Worm (Caenorhabditis elegans): Measurements from ENCODE around the gene hpo-34.

The hpo-34 gene

ce11 chrX:11477748-11478147 lies 41.1 kb downstream of the hpo-34 start (continued):
- TF ChIP-seq lin-13 (GFP tag; optimal IDR thresholded peaks at IDR 0.05) = no peak
- no peak for TF ChIP-seq snpc-1.2 (GFP tag; IDR thresholded peaks at IDR 0.05)
- no peak for TF ChIP-seq ceh-62 (tag; optimal IDR thresholded peaks at IDR 0.05)
- no peak for TF ChIP-seq R02D3.7 (tag; optimal IDR thresholded peaks at IDR 0.05)
- 0 out of 2 replicates have a peak, but pooled peaks have one; percentile 29 for TF ChIP-seq T26A8.4 (GFP tag; IDR thresholded peaks at IDR 0.05)
- 0 out of 2 replicates have a peak, but pooled peaks have one; percentile 36 for TF ChIP-seq pha-4 (GFP tag; IDR thresholded peaks at IDR 0.05)
- TF ChIP-seq pha-4 (tag; optimal IDR thresholded peaks at IDR 0.05) = no peak
- TF ChIP-seq php-3 (GFP tag; IDR thresholded peaks at IDR 0.05) = no peak
- TF ChIP-seq daf-12 (tag; optimal IDR thresholded peaks at IDR 0.05) = no peak
- no peak for TF ChIP-seq ztf-7 (tag; optimal IDR thresholded peaks at IDR 0.05)
- no peak for TF ChIP-seq ZK337.2 (GFP tag; IDR thresholded peaks at IDR 0.05)
- no peak for TF ChIP-seq fkh-10 (GFP tag; optimal IDR thresholded peaks at IDR 0.05)
- no peak for TF ChIP-seq spr-3 (GFP tag; optimal IDR thresholded peaks at IDR 0.05)
- no peak for TF ChIP-seq nhr-25 (tag; optimal IDR thresholded peaks at IDR 0.05; ENCODE audit: borderline replicate concordance, insufficient read depth)
- TF ChIP-seq hif-1 (tag; optimal IDR thresholded peaks at IDR 0.05) = no peak
- no peak for TF ChIP-seq attf-4 (tag; optimal IDR thresholded peaks at IDR 0.05)
- TF ChIP-seq dve-1 (tag; optimal IDR thresholded peaks at IDR 0.05; ENCODE audit: insufficient read depth) = no peak
- peak; percentile 51; the same call in 1 of the 2 replicates for TF ChIP-seq dmd-8 (GFP tag; IDR thresholded peaks at IDR 0.05)
- TF ChIP-seq daf-8 (GFP tag; IDR thresholded peaks at IDR 0.05) = no peak
- TF ChIP-seq mxl-3 (GFP tag; optimal IDR thresholded peaks at IDR 0.05) = peak; percentile 3
- no peak for TF ChIP-seq mdl-1 (tag; optimal IDR thresholded peaks at IDR 0.05)
- TF ChIP-seq mdt-29 (GFP tag; IDR thresholded peaks at IDR 0.05) = no peak
- TF ChIP-seq zip-2 (tag; optimal IDR thresholded peaks at IDR 0.05) = no peak
- TF ChIP-seq set-16 (GFP tag; IDR thresholded peaks at IDR 0.05) = no peak
- TF ChIP-seq lin-1 (GFP tag; IDR thresholded peaks at IDR 0.05) = no peak
- no peak for TF ChIP-seq egl-27 (tag; optimal IDR thresholded peaks at IDR 0.05)
- no peak for TF ChIP-seq ceh-44 (GFP tag; IDR thresholded peaks at IDR 0.05)
- TF ChIP-seq lin-15B (tag; optimal IDR thresholded peaks at IDR 0.05) = no peak
- TF ChIP-seq skn-1 (tag; optimal IDR thresholded peaks at IDR 0.05) = no peak
- no peak for TF ChIP-seq ama-1 (optimal IDR thresholded peaks at IDR 0.05)
- no peak for TF ChIP-seq unc-39 (tag; optimal IDR thresholded peaks at IDR 0.05)
- no peak for TF ChIP-seq saeg-2 (GFP tag; IDR thresholded peaks at IDR 0.05)
- TF ChIP-seq zag-1 (tag; optimal IDR thresholded peaks at IDR 0.05) = no peak
- no peak for TF ChIP-seq lin-39 (tag; optimal IDR thresholded peaks at IDR 0.05)
- TF ChIP-seq spr-1 (tag; optimal IDR thresholded peaks at IDR 0.05) = no peak
- no peak for TF ChIP-seq mep-1 (tag; optimal IDR thresholded peaks at IDR 0.05)
- TF ChIP-seq lim-7 (GFP tag; IDR thresholded peaks at IDR 0.05) = no peak
- peak; percentile 7 for TF ChIP-seq hlh-11 (tag; optimal IDR thresholded peaks at IDR 0.05)
- no peak for TF ChIP-seq ceh-32 (tag; optimal IDR thresholded peaks at IDR 0.05; ENCODE audit: poor library complexity)
- no peak for TF ChIP-seq lsy-2 (tag; optimal IDR thresholded peaks at IDR 0.05)
- no peak for TF ChIP-seq jun-1 (tag; optimal IDR thresholded peaks at IDR 0.05)
- no peak for TF ChIP-seq Y105C5A.15 (GFP tag; IDR thresholded peaks at IDR 0.05)
- TF ChIP-seq lin-38 (GFP tag; IDR thresholded peaks at IDR 0.05) = 0 out of 2 replicates have a peak, but pooled peaks have one; percentile 5
- no peak for TF ChIP-seq T20F7.1 (GFP tag; optimal IDR thresholded peaks at IDR 0.05)
- no peak for TF ChIP-seq unc-130 (GFP tag; optimal IDR thresholded peaks at IDR 0.05)
- no peak for TF ChIP-seq aha-1 (tag)
- no peak for TF ChIP-seq nhr-42 (GFP tag; IDR thresholded peaks at IDR 0.05)
- no peak for TF ChIP-seq zfp-2 (tag; optimal IDR thresholded peaks at IDR 0.05)
- no peak for TF ChIP-seq daf-16 (GFP tag; optimal IDR thresholded peaks at IDR 0.05)
- TF ChIP-seq daf-16 (tag; optimal IDR thresholded peaks at IDR 0.05) = no peak
- no peak for TF ChIP-seq mes-2 (tag; optimal IDR thresholded peaks at IDR 0.05; ENCODE audit: poor library complexity, severe bottlenecking)
- no peak; the same call in 1 of the 2 replicates for TF ChIP-seq lin-29 (GFP tag; IDR thresholded peaks at IDR 0.05)

All from whole organism, L4 larva.